Fruit fly (Drosophila melanogaster): ENCODE data around the gene CG42824.

- no peak for TF ChIP-seq Myc (optimal IDR thresholded peaks at IDR 0.05)
- TF ChIP-seq Abd-B (GFP tag; optimal IDR thresholded peaks at IDR 0.05), result no peak
- no peak for TF ChIP-seq sv (GFP tag; optimal IDR thresholded peaks at IDR 0.05)
- TF ChIP-seq Rel (GFP tag; optimal IDR thresholded peaks at IDR 0.05), result no peak
- no peak for TF ChIP-seq Rel (tag; optimal IDR thresholded peaks at IDR 0.05)
- no peak for TF ChIP-seq Hnf4 (GFP tag; optimal IDR thresholded peaks at IDR 0.05)
- no peak for TF ChIP-seq Jra (GFP tag; optimal IDR thresholded peaks at IDR 0.05)
- TF ChIP-seq dl (GFP tag; optimal IDR thresholded peaks at IDR 0.05; ENCODE audit: insufficient read depth in 1 of 2, partially characterized antibody in 2 of 2), result no peak
- TF ChIP-seq HLH106 (tag; optimal IDR thresholded peaks at IDR 0.05), result no peak
- TF ChIP-seq Hr78 (GFP tag; optimal IDR thresholded peaks at IDR 0.05), result no peak
- TF ChIP-seq GATAd (GFP tag; optimal IDR thresholded peaks at IDR 0.05), result no peak
- TF ChIP-seq Vsx2 (GFP tag; optimal IDR thresholded peaks at IDR 0.05; ENCODE audit: partially characterized antibody), result no peak
- TF ChIP-seq OdsH (GFP tag; optimal IDR thresholded peaks at IDR 0.05), result no peak
- TF ChIP-seq fru (GFP tag; optimal IDR thresholded peaks at IDR 0.05), result no peak
Measured at dm6 chr3R:17410808-17411207, 4.5 kb upstream of the CG42824 start, which contains the start of gene CG5863.
